Worm (Caenorhabditis elegans) whole organism, L4 larva: ENCODE results near the gene tbx-43.
A peak's percentile ranks its signal among the peaks of the same experiment; 100 is the strongest.

Experiments used
- F10B5.3 ChIP-seq: sonication (generic microtip); optimal IDR thresholded peaks from 2 replicates; lab custom pipeline; 2016; ENCODE audit warnings: mild to moderate bottlenecking, missing genetic modification characterization, missing compliant biosample characterization
- F37D6.2 ChIP-seq: sonication (generic microtip); optimal IDR thresholded peaks from 2 replicates; lab custom pipeline; 2016; ENCODE audit warnings: mild to moderate bottlenecking, missing genetic modification characterization, missing compliant biosample characterization
- T20F7.1 ChIP-seq: fragments of 200-800 bp; sonication (Bioruptor generic); optimal IDR thresholded peaks from 2 replicates; lab custom pipeline; 2018; ENCODE audit warnings: mild to moderate bottlenecking, missing genetic modification characterization, missing compliant biosample characterization
- Y105C5A.15 ChIP-seq: fragments of 200-800 bp; sonication (Bioruptor generic); IDR thresholded peaks from 2 replicates; pipeline ENCODE4 v1.3.6; 2022; ENCODE audit warnings: missing genetic modification characterization, missing compliant biosample characterization
- Y48G9A.11 ChIP-seq: fragments of 200-800 bp; sonication (Bioruptor generic); IDR thresholded peaks from 2 replicates; pipeline ENCODE4 v1.3.6; 2022; ENCODE audit warnings: missing genetic modification reagents, missing genetic modification characterization, missing compliant biosample characterization
- Y75B8A.6 ChIP-seq: fragments of 200-800 bp; sonication (Bioruptor generic); IDR thresholded peaks from 2 replicates; pipeline ENCODE4 v1.3.6; 2022; ENCODE audit warnings: missing genetic modification reagents, missing genetic modification characterization, missing compliant biosample characterization
- ZK337.2 ChIP-seq: fragments of 200-800 bp; sonication (Bioruptor generic); IDR thresholded peaks from 2 replicates; pipeline ENCODE4 v1.3.6; 2022; ENCODE audit warnings: missing genetic modification reagents, missing genetic modification characterization, missing compliant biosample characterization
- aly-2 ChIP-seq: sonication (generic microtip); optimal IDR thresholded peaks from 2 replicates; lab custom pipeline; 2018; ENCODE audit warnings: missing biosample characterization, missing genetic modification characterization
- ama-1 ChIP-seq: fragments of 150-350 bp; optimal IDR thresholded peaks from 2 replicates; lab custom pipeline; 2014; ENCODE audit warnings: inconsistent platforms, mixed read lengths
- arid-1 ChIP-seq: fragments of 200-800 bp; sonication (Bioruptor generic); conservative IDR thresholded peaks from 2 replicates; pipeline ENCODE4 v1.3.6; 2022; ENCODE audit warnings: missing genetic modification reagents, missing genetic modification characterization, missing compliant biosample characterization
- attf-4 ChIP-seq: sonication (generic microtip); optimal IDR thresholded peaks from 3 replicates; lab custom pipeline; 2017; ENCODE audit warnings: missing biosample characterization, missing genetic modification characterization
- ceh-20 ChIP-seq: fragments of 200-800 bp; sonication (Bioruptor generic); IDR thresholded peaks from 2 replicates; pipeline ENCODE4 v1.3.6; 2022; ENCODE audit warnings: missing genetic modification reagents, missing genetic modification characterization, missing compliant biosample characterization
- ceh-28 ChIP-seq: fragments of 150-350 bp; optimal IDR thresholded peaks from 2 replicates; lab custom pipeline; 2014; ENCODE audit warnings: missing biosample characterization, missing genetic modification reagents, missing genetic modification characterization
- ces-1 ChIP-seq: fragments of 150-350 bp; sonication (generic microtip); optimal IDR thresholded peaks from 4 replicates; lab custom pipeline; 2014; ENCODE audit warnings: missing biosample characterization, missing genetic modification reagents, missing genetic modification characterization
- cey-2 ChIP-seq: sonication (generic microtip); optimal IDR thresholded peaks from 3 replicates; lab custom pipeline; 2017; ENCODE audit warnings: missing genetic modification characterization, mild to moderate bottlenecking, missing compliant biosample characterization, antibody characterized with exemption, borderline replicate concordance; ENCODE audit not compliant: insufficient read depth
- daf-12 ChIP-seq: fragments of 150-350 bp; optimal IDR thresholded peaks from 2 replicates; lab custom pipeline; 2014; ENCODE audit warnings: missing biosample characterization, missing genetic modification reagents, missing genetic modification characterization
- daf-16 ChIP-seq, 3 experiments: sonication (generic microtip); optimal IDR thresholded peaks; 2 replicates each; lab custom pipeline; 2016 to 2017; ENCODE audit warnings: missing genetic modification characterization in 3 of 3, missing genetic modification reagents in 3 of 3, mild to moderate bottlenecking in 2 of 3, missing compliant biosample characterization in 2 of 3, missing biosample characterization in 1 of 3, moderate library complexity in 1 of 3
- daf-19 ChIP-seq: fragments of 200-800 bp; sonication (Bioruptor generic); conservative IDR thresholded peaks from 2 replicates; pipeline ENCODE4 v1.3.6; 2022; ENCODE audit warnings: missing genetic modification characterization, missing compliant biosample characterization
- daf-8 ChIP-seq: fragments of 200-800 bp; sonication (Bioruptor generic); IDR thresholded peaks from 2 replicates; pipeline ENCODE4 v1.3.6; 2022; ENCODE audit warnings: missing genetic modification characterization, missing compliant biosample characterization
- dmd-6 ChIP-seq: fragments of 200-800 bp; sonication (Bioruptor generic); IDR thresholded peaks from 2 replicates; pipeline ENCODE4 v1.3.6; 2022; ENCODE audit warnings: missing genetic modification reagents, missing genetic modification characterization, missing compliant biosample characterization
- dmd-9 ChIP-seq: fragments of 200-800 bp; sonication (Bioruptor generic); IDR thresholded peaks from 2 replicates; pipeline ENCODE4 v1.3.6; 2022; ENCODE audit warnings: missing genetic modification reagents, missing genetic modification characterization, missing compliant biosample characterization
- dpl-1 ChIP-seq: fragments of 150-350 bp; optimal IDR thresholded peaks from 2 replicates; lab custom pipeline; 2014; ENCODE audit warnings: missing biosample characterization, missing genetic modification reagents, missing genetic modification characterization
- duxl-1 ChIP-seq: sonication (generic microtip); optimal IDR thresholded peaks from 2 replicates; lab custom pipeline; 2016; ENCODE audit warnings: mild to moderate bottlenecking, missing genetic modification characterization, moderate library complexity, missing compliant biosample characterization; ENCODE audit not compliant: poor library complexity
- egl-43 ChIP-seq: fragments of 200-800 bp; sonication (Bioruptor generic); IDR thresholded peaks from 2 replicates; pipeline ENCODE4 v1.3.6; 2022; ENCODE audit warnings: missing genetic modification reagents, missing genetic modification characterization, missing compliant biosample characterization
- fkh-10 ChIP-seq: fragments of 150-350 bp; optimal IDR thresholded peaks from 2 replicates; lab custom pipeline; 2014; ENCODE audit warnings: missing biosample characterization, missing genetic modification reagents, missing genetic modification characterization
- fos-1 ChIP-seq: fragments of 150-350 bp; optimal IDR thresholded peaks from 2 replicates; lab custom pipeline; 2014; ENCODE audit warnings: missing biosample characterization, missing genetic modification characterization
- hlh-30 ChIP-seq: sonication (generic microtip); optimal IDR thresholded peaks from 2 replicates; lab custom pipeline; 2017; ENCODE audit warnings: antibody characterized with exemption, mild to moderate bottlenecking, missing genetic modification characterization, missing compliant biosample characterization; ENCODE audit not compliant: insufficient read depth
- hmg-1.1 ChIP-seq: fragments of 200-800 bp; sonication (Bioruptor generic); IDR thresholded peaks from 2 replicates; pipeline ENCODE4 v1.3.6; 2022; ENCODE audit warnings: missing genetic modification reagents, missing genetic modification characterization, missing compliant biosample characterization
- lin-1 ChIP-seq: fragments of 200-800 bp; sonication (Bioruptor generic); IDR thresholded peaks from 2 replicates; pipeline ENCODE4 v1.3.6; 2022; ENCODE audit warnings: missing genetic modification reagents, missing genetic modification characterization, missing compliant biosample characterization
- lin-13 ChIP-seq: fragments of 150-350 bp; optimal IDR thresholded peaks from 2 replicates; lab custom pipeline; 2014; ENCODE audit warnings: missing biosample characterization, missing genetic modification reagents, missing genetic modification characterization
- lin-38 ChIP-seq: fragments of 200-800 bp; sonication (Bioruptor generic); IDR thresholded peaks from 2 replicates; pipeline ENCODE4 v1.3.6; 2022; ENCODE audit warnings: missing genetic modification reagents, missing genetic modification characterization, missing compliant biosample characterization
- lin-39 ChIP-seq: fragments of 150-350 bp; optimal IDR thresholded peaks from 2 replicates; lab custom pipeline; 2014; ENCODE audit warnings: missing biosample characterization, missing genetic modification reagents, missing genetic modification characterization
- lsy-2 ChIP-seq, 2 experiments: fragments of 150-350 bp in 1 of 2; sonication (generic microtip) in 1 of 2; optimal IDR thresholded peaks; 2 replicates each; lab custom pipeline; 2014 to 2017; ENCODE audit warnings: missing biosample characterization in 2 of 2, missing genetic modification characterization in 2 of 2
- madf-9 ChIP-seq: fragments of 200-800 bp; sonication (Bioruptor generic); conservative IDR thresholded peaks from 2 replicates; pipeline ENCODE4 v1.3.6; 2022; ENCODE audit warnings: missing genetic modification reagents, missing genetic modification characterization, missing compliant biosample characterization
- mep-1 ChIP-seq: fragments of 150-350 bp; sonication (generic microtip); optimal IDR thresholded peaks from 3 replicates; lab custom pipeline; 2014; ENCODE audit warnings: missing biosample characterization, missing genetic modification characterization
- nhr-10 ChIP-seq: fragments of 150-350 bp; optimal IDR thresholded peaks from 2 replicates; lab custom pipeline; 2014; ENCODE audit warnings: missing biosample characterization, missing genetic modification characterization
- nhr-102 ChIP-seq: sonication (generic microtip); optimal IDR thresholded peaks from 2 replicates; lab custom pipeline; 2016; ENCODE audit warnings: mild to moderate bottlenecking, missing genetic modification characterization, moderate library complexity, missing compliant biosample characterization
- nhr-25 ChIP-seq: sonication (generic microtip); optimal IDR thresholded peaks from 2 replicates; lab custom pipeline; 2017; ENCODE audit warnings: missing genetic modification characterization, mild to moderate bottlenecking, missing compliant biosample characterization, antibody characterized with exemption, moderate library complexity, borderline replicate concordance; ENCODE audit not compliant: insufficient read depth
- nhr-48 ChIP-seq: sonication (generic microtip); optimal IDR thresholded peaks from 2 replicates; lab custom pipeline; 2016; ENCODE audit warnings: mild to moderate bottlenecking, missing genetic modification characterization, missing compliant biosample characterization
- nhr-6 ChIP-seq: fragments of 150-350 bp; optimal IDR thresholded peaks from 2 replicates; lab custom pipeline; 2014; ENCODE audit warnings: missing biosample characterization, missing genetic modification characterization
- nhr-76 ChIP-seq: fragments of 150-350 bp; optimal IDR thresholded peaks from 2 replicates; lab custom pipeline; 2014; ENCODE audit warnings: missing biosample characterization, missing genetic modification characterization
- rbr-2 ChIP-seq: sonication (generic microtip); optimal IDR thresholded peaks from 2 replicates; lab custom pipeline; 2016; ENCODE audit warnings: missing genotype, missing genetic modification characterization, missing compliant biosample characterization
- saeg-2 ChIP-seq: fragments of 200-800 bp; sonication (Bioruptor generic); IDR thresholded peaks from 2 replicates; pipeline ENCODE4 v1.3.6; 2022; ENCODE audit warnings: missing genetic modification reagents, missing genetic modification characterization, missing compliant biosample characterization
- sdz-12 ChIP-seq: fragments of 200-800 bp; sonication (Bioruptor generic); optimal IDR thresholded peaks from 2 replicates; lab custom pipeline; 2018; ENCODE audit warnings: mild to moderate bottlenecking, missing genetic modification characterization, missing compliant biosample characterization
- snpc-1.2 ChIP-seq: fragments of 200-800 bp; sonication (Bioruptor generic); IDR thresholded peaks from 2 replicates; pipeline ENCODE4 v1.3.6; 2022; ENCODE audit warnings: missing genetic modification reagents, missing genetic modification characterization, missing compliant biosample characterization
- snpc-4 ChIP-seq: fragments of 150-350 bp; optimal IDR thresholded peaks from 2 replicates; lab custom pipeline; 2014; ENCODE audit warnings: missing biosample characterization, missing genetic modification characterization
- spr-1 ChIP-seq: sonication (generic microtip); optimal IDR thresholded peaks from 2 replicates; lab custom pipeline; 2016; ENCODE audit warnings: mild to moderate bottlenecking, missing genetic modification characterization, missing compliant biosample characterization
- unc-130 ChIP-seq: sonication (generic microtip); optimal IDR thresholded peaks from 2 replicates; lab custom pipeline; 2016; ENCODE audit warnings: missing genetic modification reagents, missing genetic modification characterization, missing compliant biosample characterization
- unc-62 ChIP-seq, 3 experiments: fragments of 150-350 bp in 1 of 3; sonication (generic microtip); optimal IDR thresholded peaks in 2 of 3; peaks in 1 of 3; 1 replicate in 1 of 3; 2 replicates in 2 of 3; lab custom pipeline; 2014 to 2017; ENCODE audit warnings: missing biosample characterization in 3 of 3, missing genetic modification characterization in 3 of 3, missing genetic modification reagents in 3 of 3, missing genotype in 1 of 3
- zip-11 ChIP-seq: fragments of 200-800 bp; sonication (Bioruptor generic); IDR thresholded peaks from 2 replicates; pipeline ENCODE4 v1.3.6; 2022; ENCODE audit warnings: missing genetic modification characterization, missing compliant biosample characterization
- zip-2 ChIP-seq: fragments of 150-350 bp; optimal IDR thresholded peaks from 2 replicates; lab custom pipeline; 2014; ENCODE audit warnings: missing biosample characterization, missing genetic modification characterization

Gene tbx-43

ce11 chrIII:1785776-1786175 is 15.9 kb upstream of the tbx-43 start (continued):
- TF ChIP-seq nhr-6 (tag; lab: Kevin White, UChicago) (no peak), ceh-28 (tag; lab: Kevin White, UChicago) (no peak), ZK337.2 (GFP tag; lab: Robert Waterston, UW) (no peak), rbr-2 (tag; lab: Kevin White, UChicago) (peak; percentile 75), ceh-20 (no peak; the same call in 1 of the 2 replicates), snpc-4 (no peak), aly-2 (tag; lab: Kevin White, UChicago) (no peak), daf-19 (GFP tag; lab: Robert Waterston, UW) (no peak), fos-1 (tag; lab: Kevin White, UChicago) (no peak), snpc-1.2 (no peak), lin-1 (GFP tag; lab: Robert Waterston, UW) (no peak), nhr-25 (tag; lab: Kevin White, UChicago) (no peak), cey-2 (tag; lab: Kevin White, UChicago) (no peak), ama-1 (no peak), Y48G9A.11 (no peak), sdz-12 (GFP tag; lab: Kevin White, UChicago) (no peak), spr-1 (tag; lab: Kevin White, UChicago) (no peak), egl-43 (GFP tag; lab: Robert Waterston, UW) (peak; percentile 71), daf-12 (tag; lab: Kevin White, UChicago) (no peak), ces-1 (GFP tag; lab: Kevin White, UChicago) (no peak), hlh-30 (peak; percentile 64), dpl-1 (GFP tag; lab: Kevin White, UChicago) (no peak), unc-130 (GFP tag; lab: Kevin White, UChicago) (no peak), unc-62 (GFP tag; optimal IDR thresholded peaks at IDR 0.05 in 1 of 2; lab: Kevin White, UChicago) (no peak), unc-62 (tag; optimal IDR thresholded peaks at IDR 0.05; lab: Kevin White, UChicago) (no peak), arid-1 (no peak), mep-1 (tag; lab: Kevin White, UChicago) (peak; percentile 83), daf-8 (GFP tag; lab: Robert Waterston, UW) (no peak), hmg-1.1 (GFP tag; lab: Robert Waterston, UW) (peak; percentile 75), duxl-1 (no peak), nhr-10 (tag; lab: Kevin White, UChicago) (no peak), dmd-6 (GFP tag; lab: Robert Waterston, UW) (peak; percentile 14; the same call in 1 of the 2 replicates), nhr-48 (tag; lab: Kevin White, UChicago) (no peak), madf-9 (GFP tag; lab: Robert Waterston, UW) (no peak), fkh-10 (GFP tag; lab: Kevin White, UChicago) (peak; percentile 38), F10B5.3 (no peak), lin-13 (GFP tag; lab: Kevin White, UChicago) (peak; percentile 20), zip-11 (GFP tag; lab: Robert Waterston, UW) (no peak), lsy-2 (tag; optimal IDR thresholded peaks at IDR 0.05; lab: Kevin White, UChicago) (peak; percentile 36 to 76), F37D6.2 (peak; percentile 32), nhr-76 (tag; lab: Kevin White, UChicago) (no peak), nhr-102 (tag; lab: Kevin White, UChicago) (no peak), saeg-2 (no peak), Y75B8A.6 (no peak), T20F7.1 (GFP tag; lab: Kevin White, UChicago) (no peak), lin-38 (GFP tag; lab: Robert Waterston, UW) (peak; percentile 28; the same call in 1 of the 2 replicates), daf-16 (GFP tag; optimal IDR thresholded peaks at IDR 0.05; lab: Kevin White, UChicago) (no peak), daf-16 (tag; optimal IDR thresholded peaks at IDR 0.05; lab: Kevin White, UChicago) (no peak), attf-4 (tag; lab: Kevin White, UChicago) (no peak), lin-39 (tag; lab: Kevin White, UChicago) (no peak), dmd-9 (no peak), zip-2 (no peak), Y105C5A.15 (GFP tag; lab: Robert Waterston, UW) (no peak)
